Fruit fly (Drosophila melanogaster): Measurements from ENCODE around the gene CG11226.

The CG11226 gene

DNA sequence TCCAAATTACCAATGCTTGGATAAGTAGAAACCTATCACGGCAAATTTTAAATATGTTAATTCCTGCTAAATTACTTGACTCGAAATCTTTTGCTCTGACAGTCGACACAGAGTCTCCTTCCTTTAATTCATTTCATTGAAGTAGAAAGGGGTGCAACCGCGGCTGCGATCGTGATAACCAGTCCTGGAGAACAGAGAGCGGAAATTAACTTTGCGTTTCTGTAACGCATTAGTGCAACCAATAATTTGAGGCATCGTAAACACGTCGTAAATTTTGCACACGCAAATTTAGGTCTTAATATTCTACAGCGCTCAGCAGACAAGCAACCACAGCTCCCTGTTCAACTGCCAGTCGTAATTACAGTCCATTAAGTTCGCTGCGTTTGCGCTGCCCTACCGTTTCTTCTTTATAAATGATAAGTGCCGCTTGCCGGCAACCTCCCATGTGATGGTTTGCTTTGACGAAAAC lies 19.2 kb downstream of the CG11226 start, which contains the start of gene CG32459:
TSS of gene CG32459 (minus strand) at position 51 of the 469 bp plus-strand sequence.
- no peak for TF ChIP-seq Dfd (GFP tag; optimal IDR thresholded peaks at IDR 0.05)

DNA sequence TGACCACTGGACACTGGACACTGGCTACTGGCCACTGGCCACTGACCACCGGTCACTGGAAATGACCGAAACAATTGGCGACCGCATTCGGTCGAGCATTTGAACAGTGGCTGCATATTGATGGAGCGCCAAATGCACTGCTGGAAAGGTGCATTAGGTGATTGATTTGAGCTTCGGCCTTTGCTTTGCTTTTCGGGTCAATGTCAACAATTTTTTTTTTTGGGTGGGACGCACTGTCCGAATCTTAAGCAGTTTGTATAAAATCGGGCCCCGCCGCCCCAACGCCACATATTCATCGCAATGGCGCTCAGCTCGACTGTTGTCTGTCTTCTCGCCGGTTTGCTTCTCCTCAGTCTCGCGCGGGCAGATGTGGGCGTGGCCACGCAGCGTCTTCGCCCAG lies 23.6 kb downstream of the CG11226 start, which contains the start of gene CG13239:
TSS of gene CG13239 (plus strand) at position 301 of the 400 bp plus-strand sequence.
- TF ChIP-seq br (GFP tag; optimal IDR thresholded peaks at IDR 0.05) (no peak), Dif (GFP tag; optimal IDR thresholded peaks at IDR 0.05; ENCODE audit: partially characterized antibody) (no peak), HLH106 (tag; optimal IDR thresholded peaks at IDR 0.05) (no peak), jim (GFP tag; optimal IDR thresholded peaks at IDR 0.05) (no peak), foxo (GFP tag; optimal IDR thresholded peaks at IDR 0.05) (no peak), psq (GFP tag; optimal IDR thresholded peaks at IDR 0.05) (no peak), Mio (GFP tag; optimal IDR thresholded peaks at IDR 0.05) (no peak)

DNA sequence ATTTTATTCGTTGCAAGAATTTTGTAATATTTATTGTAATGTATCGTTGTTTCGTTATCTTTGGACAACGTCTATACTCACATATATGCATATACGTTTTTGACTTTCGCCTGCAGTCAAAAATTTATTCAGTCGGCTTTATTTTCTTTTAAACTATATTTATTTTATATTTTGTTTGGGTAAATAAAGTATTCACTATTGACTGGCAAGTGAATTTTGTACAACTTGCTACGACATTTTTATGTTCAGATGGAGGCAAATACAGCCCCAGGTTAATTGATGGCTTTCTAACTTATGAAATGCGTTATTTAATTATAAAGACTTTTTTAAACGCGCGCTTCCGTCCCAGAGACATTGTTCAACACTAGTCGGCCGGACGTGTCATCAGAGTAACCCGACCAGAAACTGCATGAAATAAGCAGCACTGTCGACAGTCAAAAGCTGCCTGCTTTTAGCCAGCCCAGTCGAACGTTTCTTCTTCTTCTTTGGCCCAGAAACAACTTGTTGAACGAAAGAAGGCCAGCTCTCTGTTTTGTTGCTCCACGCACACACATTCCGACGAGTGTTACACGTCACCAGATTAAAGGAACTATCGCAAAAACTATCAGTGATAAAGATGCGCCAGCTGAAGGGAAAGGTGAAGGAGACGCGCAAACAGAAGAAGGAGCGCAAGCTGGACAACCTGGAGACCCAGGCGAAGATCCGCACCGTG lies 26.7 kb downstream of the CG11226 start, which contains the start of gene CG33169:
TSS of gene CG33169 (plus strand) at position 498 of the 712 bp plus-strand sequence.
- TF ChIP-seq rgr (GFP tag; optimal IDR thresholded peaks at IDR 0.05), result peak; percentile 79
- peak; percentile 82 for TF ChIP-seq Hnf4 (GFP tag; optimal IDR thresholded peaks at IDR 0.05)
- TF ChIP-seq dmrt93B (GFP tag; optimal IDR thresholded peaks at IDR 0.05), result peak; percentile 82
- TF ChIP-seq h (GFP tag; optimal IDR thresholded peaks at IDR 0.05), result peak; percentile 81
- TF ChIP-seq jim (GFP tag; optimal IDR thresholded peaks at IDR 0.05), result peak; percentile 46
- peak; percentile 80 for TF ChIP-seq br (GFP tag; optimal IDR thresholded peaks at IDR 0.05)
- no peak for TF ChIP-seq Rel (GFP tag; optimal IDR thresholded peaks at IDR 0.05)
- peak; percentile 65 for TF ChIP-seq Rel (tag; optimal IDR thresholded peaks at IDR 0.05)
- peak; percentile 89 for TF ChIP-seq Jra (GFP tag; optimal IDR thresholded peaks at IDR 0.05)
- peak; percentile 78 for TF ChIP-seq sv (GFP tag; optimal IDR thresholded peaks at IDR 0.05)
- no peak for TF ChIP-seq N (GFP tag; optimal IDR thresholded peaks at IDR 0.05)
- TF ChIP-seq usp (GFP tag; optimal IDR thresholded peaks at IDR 0.05), result no peak
- peak; percentile 81 for TF ChIP-seq fru (GFP tag; optimal IDR thresholded peaks at IDR 0.05)
- TF ChIP-seq Hr83 (GFP tag; optimal IDR thresholded peaks at IDR 0.05; ENCODE audit: poor library complexity, severe bottlenecking), result peak; percentile 82
- peak; percentile 67 for TF ChIP-seq psq (GFP tag; optimal IDR thresholded peaks at IDR 0.05)
- TF ChIP-seq CG9705 (GFP tag; optimal IDR thresholded peaks at IDR 0.05), result peak; percentile 84
- TF ChIP-seq Sp1 (GFP tag; optimal IDR thresholded peaks at IDR 0.05), result peak; percentile 62
- TF ChIP-seq foxo (GFP tag; optimal IDR thresholded peaks at IDR 0.05), result peak in 1 of 2 experiments; percentile 81
- no peak for TF ChIP-seq Hr78 (GFP tag; optimal IDR thresholded peaks at IDR 0.05)
- TF ChIP-seq GATAd (GFP tag; optimal IDR thresholded peaks at IDR 0.05), result no peak
- peak; percentile 89 to 93 for TF ChIP-seq dl (GFP tag; optimal IDR thresholded peaks at IDR 0.05; ENCODE audit: insufficient read depth in 1 of 2, partially characterized antibody in 2 of 2)
- no peak for TF ChIP-seq pan (optimal IDR thresholded peaks at IDR 0.05)
- TF ChIP-seq CrebA (GFP tag; optimal IDR thresholded peaks at IDR 0.05; ENCODE audit: borderline replicate concordance), result peak; percentile 81
- peak; percentile 42 for TF ChIP-seq OdsH (GFP tag; optimal IDR thresholded peaks at IDR 0.05)
- peak; percentile 100 for TF ChIP-seq Dif (GFP tag; optimal IDR thresholded peaks at IDR 0.05; ENCODE audit: partially characterized antibody)
- peak; percentile 79 for TF ChIP-seq HLH106 (tag; optimal IDR thresholded peaks at IDR 0.05)
- peak; percentile 70 for TF ChIP-seq ey (GFP tag; optimal IDR thresholded peaks at IDR 0.05)
- no peak for TF ChIP-seq brk (GFP tag; optimal IDR thresholded peaks at IDR 0.05)

DNA sequence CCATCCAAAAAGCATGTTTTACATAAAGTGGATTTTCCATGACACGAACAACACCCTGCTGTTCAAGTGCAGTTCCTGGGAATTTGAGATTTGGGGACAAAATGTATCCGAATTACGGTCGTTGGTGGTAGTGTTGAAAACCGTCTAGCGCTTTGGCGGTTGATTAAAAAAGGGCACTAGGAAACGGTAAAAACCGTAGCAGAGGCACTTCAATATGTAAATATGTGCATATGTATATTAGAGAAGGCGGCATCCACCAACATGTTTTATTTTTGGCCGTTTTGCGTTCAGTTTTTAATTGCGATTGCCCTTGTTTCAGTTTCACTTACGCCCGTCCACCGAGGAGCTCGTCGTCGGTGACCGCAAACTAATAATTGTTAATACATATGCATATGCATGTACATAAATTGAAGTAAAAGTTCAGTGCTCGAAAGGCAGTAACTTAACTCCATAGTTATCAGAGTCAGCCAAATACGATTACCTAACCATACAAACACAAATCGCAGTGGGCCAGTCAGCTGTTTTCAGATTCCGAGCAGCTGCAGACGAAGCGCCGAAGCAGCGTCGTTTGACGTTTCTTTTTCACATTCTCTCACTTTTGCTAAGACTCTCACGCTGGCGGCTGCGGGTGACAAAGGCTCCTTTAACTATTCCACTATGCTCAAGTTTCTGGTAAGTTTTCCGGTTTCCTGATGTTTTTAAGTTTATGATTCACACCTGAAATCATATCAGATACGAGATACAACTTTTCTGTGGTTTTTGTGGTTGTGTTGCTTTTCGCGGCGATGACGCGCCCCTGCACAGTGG lies 27.6 kb downstream of the CG11226 start, which contains the start of gene CG33170:
TSS of gene CG33170 (plus strand) at position 347 of the 807 bp plus-strand sequence.
- TF ChIP-seq Mio (GFP tag; optimal IDR thresholded peaks at IDR 0.05) (no peak), Myc (optimal IDR thresholded peaks at IDR 0.05) (no peak), br (GFP tag; optimal IDR thresholded peaks at IDR 0.05) (peak; percentile 2), GATAd (GFP tag; optimal IDR thresholded peaks at IDR 0.05) (no peak), Jra (GFP tag; optimal IDR thresholded peaks at IDR 0.05) (peak; percentile 62), N (GFP tag; optimal IDR thresholded peaks at IDR 0.05) (no peak), OdsH (GFP tag; optimal IDR thresholded peaks at IDR 0.05) (no peak), CG32264 (GFP tag; optimal IDR thresholded peaks at IDR 0.05) (no peak), Sp1 (GFP tag; optimal IDR thresholded peaks at IDR 0.05) (no peak), dl (GFP tag; optimal IDR thresholded peaks at IDR 0.05; ENCODE audit: insufficient read depth in 1 of 2, partially characterized antibody in 2 of 2) (no peak), psq (GFP tag; optimal IDR thresholded peaks at IDR 0.05) (no peak), Abd-B (GFP tag; optimal IDR thresholded peaks at IDR 0.05) (no peak), dsf (GFP tag; optimal IDR thresholded peaks at IDR 0.05; ENCODE audit: borderline replicate concordance) (no peak), Rel (GFP tag; optimal IDR thresholded peaks at IDR 0.05) (no peak), Rel (tag; optimal IDR thresholded peaks at IDR 0.05) (peak; percentile 15)
